Worm (Caenorhabditis elegans) whole organism, midembryonic: ENCODE results near the gene C01B9.4.

Experiments used
- cog-1 ChIP-seq: sonication (generic microtip); optimal IDR thresholded peaks from 2 replicates; lab custom pipeline; 2016; ENCODE audit warnings: missing genetic modification characterization, missing compliant biosample characterization
- flt-1 ChIP-seq: fragments of 200-800 bp; sonication (Bioruptor generic); IDR thresholded peaks from 2 replicates; pipeline ENCODE4 v1.3.6; 2022; ENCODE audit warnings: missing genetic modification characterization, missing compliant biosample characterization
- med-1 ChIP-seq: sonication (generic microtip); optimal IDR thresholded peaks from 2 replicates; lab custom pipeline; 2017; ENCODE audit warnings: missing genetic modification characterization, mild to moderate bottlenecking, missing compliant biosample characterization, antibody characterized with exemption, missing genetic modification reagents; ENCODE audit not compliant: insufficient read depth
- tab-1 ChIP-seq: fragments of 200-800 bp; sonication (Bioruptor generic); IDR thresholded peaks from 2 replicates; pipeline ENCODE4 v1.3.6; 2022; ENCODE audit warnings: missing genetic modification characterization, missing compliant biosample characterization

DNA sequence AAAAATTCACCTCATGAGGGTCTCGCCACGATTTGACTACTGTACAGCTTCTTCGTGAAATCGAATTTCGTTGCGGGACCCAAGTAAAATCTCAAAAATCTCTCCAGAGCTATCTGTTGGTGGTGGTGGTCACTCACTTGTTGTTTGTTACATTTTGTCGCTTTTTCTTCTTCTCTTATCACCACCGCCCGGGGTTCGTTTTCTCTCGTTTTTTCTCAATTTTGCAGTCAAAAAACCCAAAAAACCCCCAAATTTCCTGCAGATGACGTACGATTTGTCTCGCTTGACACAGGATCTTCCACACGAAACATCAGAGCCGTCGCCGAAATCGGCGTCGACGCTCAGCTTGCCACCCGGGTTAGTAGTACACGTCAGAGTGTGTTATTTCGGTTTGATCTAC, 47.7 kb downstream of the C01B9.4 start, which contains the start of gene R06B9.5:
- no peak for TF ChIP-seq flt-1 (GFP tag; lab: Robert Waterston, UW)
- TF ChIP-seq tab-1 (GFP tag; lab: Robert Waterston, UW) = no peak
- no peak for TF ChIP-seq med-1 (GFP tag; lab: Kevin White, UChicago)
- no peak for TF ChIP-seq cog-1 (tag; lab: Kevin White, UChicago)
